Fruit fly (Drosophila melanogaster) whole organism, embryonic: Measurements from ENCODE around the gene NimC2.

ENCODE experiments used
- BEAF-32 ChIP-seq: fragments of 200-800 bp; sonication (Bioruptor generic); optimal IDR thresholded peaks from 3 replicates; lab custom pipeline; 2017; ENCODE audit warnings: missing biosample characterization, missing genetic modification characterization, mild to moderate bottlenecking, moderate library complexity, missing genetic modification reagents
- Bdp1 ChIP-seq: fragments of 200-800 bp; sonication (Bioruptor generic); optimal IDR thresholded peaks from 3 replicates; lab custom pipeline; 2016; ENCODE audit warnings: missing biosample characterization, missing genetic modification characterization
- CG1024 ChIP-seq: fragments of 200-800 bp; sonication (Bioruptor generic); IDR thresholded peaks from 2 replicates; pipeline ENCODE4 v1.3.6; 2022; ENCODE audit warnings: missing biosample characterization, missing genetic modification characterization
- CG10267 ChIP-seq: fragments of 200-800 bp; sonication (Bioruptor generic); optimal IDR thresholded peaks from 2 replicates; lab custom pipeline; 2018; ENCODE audit warnings: missing biosample characterization, mild to moderate bottlenecking, missing genetic modification characterization, moderate library complexity
- CG10431 ChIP-seq: fragments of 200-800 bp; sonication (Bioruptor generic); optimal IDR thresholded peaks from 3 replicates; lab custom pipeline; 2018; ENCODE audit warnings: missing biosample characterization, mild to moderate bottlenecking, missing genetic modification characterization
- CG12391 ChIP-seq: fragments of 200-800 bp; sonication (Bioruptor generic); optimal IDR thresholded peaks from 3 replicates; lab custom pipeline; 2018; ENCODE audit warnings: missing biosample characterization, mild to moderate bottlenecking, missing genetic modification characterization, moderate library complexity
- CG13624 ChIP-seq: fragments of 200-800 bp; sonication (Bioruptor generic); optimal IDR thresholded peaks from 2 replicates; lab custom pipeline; 2016; ENCODE audit warnings: missing biosample characterization, missing genetic modification characterization
- CG14014 ChIP-seq: fragments of 200-800 bp; sonication (Bioruptor generic); IDR thresholded peaks from 2 replicates; pipeline ENCODE4 v1.3.6; 2022; ENCODE audit warnings: missing biosample characterization, missing genetic modification characterization
- CG15011 ChIP-seq: fragments of 200-800 bp; sonication (Bioruptor generic); optimal IDR thresholded peaks from 3 replicates; lab custom pipeline; 2018; ENCODE audit warnings: missing biosample characterization, mild to moderate bottlenecking, missing genetic modification characterization
- CG17568 ChIP-seq: fragments of 200-800 bp; sonication (Bioruptor generic); optimal IDR thresholded peaks from 2 replicates; lab custom pipeline; 2018; ENCODE audit warnings: missing biosample characterization, mild to moderate bottlenecking, missing genetic modification characterization, moderate library complexity
- CG2199 ChIP-seq: fragments of 200-800 bp; sonication (Bioruptor generic); IDR thresholded peaks from 3 replicates; pipeline ENCODE4 v1.3.6; 2022; ENCODE audit warnings: missing biosample characterization, missing genetic modification characterization
- CG30403 ChIP-seq: fragments of 200-800 bp; sonication (Bioruptor generic); optimal IDR thresholded peaks from 3 replicates; lab custom pipeline; 2016; ENCODE audit warnings: missing biosample characterization, missing genetic modification characterization
- CG30431 ChIP-seq: fragments of 200-800 bp; sonication (Bioruptor generic); optimal IDR thresholded peaks from 2 replicates; lab custom pipeline; 2017; ENCODE audit warnings: missing biosample characterization, missing genetic modification characterization
- CG31365 ChIP-seq: fragments of 200-800 bp; sonication (Bioruptor generic); optimal IDR thresholded peaks from 2 replicates; lab custom pipeline; 2018; ENCODE audit warnings: missing biosample characterization, mild to moderate bottlenecking, missing genetic modification characterization
- CG32772 ChIP-seq: fragments of 200-800 bp; sonication (Bioruptor generic); IDR thresholded peaks from 2 replicates; pipeline ENCODE4 v1.3.6; 2022; ENCODE audit warnings: missing biosample characterization, missing genetic modification characterization
- CG33213 ChIP-seq: fragments of 200-800 bp; sonication (Bioruptor generic); optimal IDR thresholded peaks from 3 replicates; lab custom pipeline; 2016; ENCODE audit warnings: missing biosample characterization, missing genetic modification characterization
- CG34376 ChIP-seq: fragments of 200-800 bp; sonication (Bioruptor generic); optimal IDR thresholded peaks from 2 replicates; lab custom pipeline; 2018; ENCODE audit warnings: missing biosample characterization, mild to moderate bottlenecking, missing genetic modification characterization
- CG4730 ChIP-seq: fragments of 200-800 bp; sonication (Bioruptor generic); IDR thresholded peaks from 2 replicates; pipeline ENCODE4 v1.3.6; 2022; ENCODE audit warnings: missing biosample characterization, missing genetic modification characterization
- CG7786 ChIP-seq: fragments of 200-800 bp; sonication (Bioruptor generic); optimal IDR thresholded peaks from 2 replicates; lab custom pipeline; 2016; ENCODE audit warnings: missing biosample characterization, missing genetic modification characterization
- Dip3 ChIP-seq: fragments of 200-800 bp; sonication (Bioruptor generic); optimal IDR thresholded peaks from 3 replicates; lab custom pipeline; 2016; ENCODE audit warnings: missing biosample characterization, missing genetic modification characterization
- E2f2 ChIP-seq: fragments of 200-800 bp; sonication (Bioruptor generic); IDR thresholded peaks from 2 replicates; pipeline ENCODE4 v1.3.6; 2022; ENCODE audit warnings: missing biosample characterization, missing genetic modification characterization
- Hr39 ChIP-seq: fragments of >200 bp; optimal IDR thresholded peaks from 2 replicates; lab custom pipeline; 2017
- Hsf ChIP-seq: fragments of 200-800 bp; sonication (Bioruptor generic); optimal IDR thresholded peaks from 3 replicates; lab custom pipeline; 2016; ENCODE audit warnings: missing biosample characterization, missing genetic modification characterization
- Max ChIP-seq: fragments of 200-800 bp; sonication (Bioruptor generic); optimal IDR thresholded peaks from 2 replicates; lab custom pipeline; 2016; ENCODE audit warnings: missing biosample characterization, mild to moderate bottlenecking, missing genetic modification characterization
- PHDP ChIP-seq: fragments of 200-800 bp; sonication (Bioruptor generic); optimal IDR thresholded peaks from 3 replicates; lab custom pipeline; 2018; ENCODE audit warnings: missing biosample characterization, mild to moderate bottlenecking, missing genetic modification characterization, moderate library complexity
- Side ChIP-seq: fragments of 200-800 bp; sonication (Bioruptor generic); optimal IDR thresholded peaks from 2 replicates; lab custom pipeline; 2016; ENCODE audit warnings: missing biosample characterization, missing genetic modification characterization
- Six4 ChIP-seq: fragments of 200-800 bp; sonication (Bioruptor generic); optimal IDR thresholded peaks from 2 replicates; lab custom pipeline; 2016; ENCODE audit warnings: missing biosample characterization, missing genetic modification characterization
- Sry-β ChIP-seq: fragments of 200-800 bp; sonication (Bioruptor generic); optimal IDR thresholded peaks from 2 replicates; lab custom pipeline; 2018; ENCODE audit warnings: missing biosample characterization, mild to moderate bottlenecking, missing genetic modification characterization, moderate library complexity
- Xbp1 ChIP-seq: fragments of 200-800 bp; sonication (Bioruptor generic); optimal IDR thresholded peaks from 3 replicates; lab custom pipeline; 2016; ENCODE audit warnings: missing biosample characterization, mild to moderate bottlenecking, missing genetic modification characterization
- ash1 ChIP-seq: fragments of 200-800 bp; sonication (Bioruptor generic); optimal IDR thresholded peaks from 2 replicates; lab custom pipeline; 2018; ENCODE audit warnings: missing biosample characterization, mild to moderate bottlenecking, missing genetic modification characterization
- bab2 ChIP-seq: fragments of 200-800 bp; sonication (Bioruptor generic); optimal IDR thresholded peaks from 2 replicates; lab custom pipeline; 2016; ENCODE audit warnings: missing biosample characterization, missing genetic modification characterization
- chif ChIP-seq, 2 experiments: fragments of 200-800 bp; sonication (Bioruptor generic); optimal IDR thresholded peaks; 3 replicates each; lab custom pipeline; 2016; ENCODE audit warnings: missing biosample characterization in 2 of 2, missing genetic modification characterization in 2 of 2
- chinmo ChIP-seq: fragments of 200-800 bp; sonication (Bioruptor generic); IDR thresholded peaks from 4 replicates; pipeline ENCODE4 v1.3.6; 2022; ENCODE audit warnings: missing biosample characterization, missing genetic modification characterization; ENCODE audit not compliant: partially characterized antibody
- dm ChIP-seq: fragments of 200-800 bp; sonication (Bioruptor generic); optimal IDR thresholded peaks from 3 replicates; lab custom pipeline; 2016; ENCODE audit warnings: missing biosample characterization, missing genetic modification characterization
- dysf ChIP-seq: fragments of 200-800 bp; sonication (Bioruptor generic); IDR thresholded peaks from 3 replicates; pipeline ENCODE4 v1.3.6; 2022; ENCODE audit warnings: missing biosample characterization, missing genetic modification characterization
- eyg ChIP-seq: fragments of 200-800 bp; sonication (Bioruptor generic); optimal IDR thresholded peaks from 3 replicates; lab custom pipeline; 2016; ENCODE audit warnings: missing biosample characterization, missing genetic modification characterization
- gcm2 ChIP-seq: fragments of 200-800 bp; sonication (Bioruptor generic); optimal IDR thresholded peaks from 2 replicates; lab custom pipeline; 2016; ENCODE audit warnings: missing biosample characterization, missing genetic modification characterization
- h ChIP-seq: fragments of >200 bp; optimal IDR thresholded peaks from 2 replicates; lab custom pipeline; 2017
- inv ChIP-seq: fragments of 200-800 bp; sonication (Bioruptor generic); IDR thresholded peaks from 2 replicates; pipeline ENCODE4 v1.3.6; 2022; ENCODE audit warnings: missing biosample characterization, missing genetic modification characterization; ENCODE audit not compliant: partially characterized antibody
- jing ChIP-seq: fragments of 200-800 bp; sonication (Bioruptor generic); optimal IDR thresholded peaks from 2 replicates; lab custom pipeline; 2018; ENCODE audit warnings: missing biosample characterization, mild to moderate bottlenecking, missing genetic modification characterization
- mirr ChIP-seq: fragments of 200-800 bp; sonication (Bioruptor generic); optimal IDR thresholded peaks from 3 replicates; lab custom pipeline; 2018; ENCODE audit warnings: missing biosample characterization, mild to moderate bottlenecking, missing genetic modification characterization
- nerfin-1 ChIP-seq: fragments of 200-800 bp; sonication (Bioruptor generic); optimal IDR thresholded peaks from 3 replicates; lab custom pipeline; 2019; ENCODE audit warnings: missing biosample characterization, mild to moderate bottlenecking, missing genetic modification characterization, moderate library complexity
- p53 ChIP-seq: fragments of 200-800 bp; sonication (Bioruptor generic); optimal IDR thresholded peaks from 2 replicates; lab custom pipeline; 2016; ENCODE audit warnings: missing biosample characterization, missing genetic modification characterization
- peb ChIP-seq: fragments of 200-800 bp; sonication (Bioruptor generic); IDR thresholded peaks from 2 replicates; pipeline ENCODE4 v1.3.6; 2022; ENCODE audit warnings: missing biosample characterization, missing genetic modification characterization
- psq ChIP-seq: fragments of 200-800 bp; sonication (Bioruptor generic); optimal IDR thresholded peaks from 2 replicates; lab custom pipeline; 2017; ENCODE audit warnings: missing biosample characterization, missing genetic modification characterization
- row ChIP-seq: fragments of 200-800 bp; sonication (Bioruptor generic); IDR thresholded peaks from 3 replicates; pipeline ENCODE4 v1.3.6; 2022; ENCODE audit warnings: missing biosample characterization, missing genetic modification characterization
- scrt ChIP-seq: fragments of 200-800 bp; sonication (Bioruptor generic); optimal IDR thresholded peaks from 2 replicates; lab custom pipeline; 2018; ENCODE audit warnings: missing biosample characterization, mild to moderate bottlenecking, missing genetic modification characterization, moderate library complexity
- sd ChIP-seq: fragments of 200-800 bp; sonication (Bioruptor generic); optimal IDR thresholded peaks from 3 replicates; lab custom pipeline; 2018; ENCODE audit warnings: missing biosample characterization, mild to moderate bottlenecking, missing genetic modification characterization, moderate library complexity
- seq ChIP-seq: fragments of 200-800 bp; sonication (Bioruptor generic); IDR thresholded peaks from 2 replicates; pipeline ENCODE4 v1.3.6; 2022; ENCODE audit warnings: missing biosample characterization, missing genetic modification characterization
- trh ChIP-seq: fragments of 200-800 bp; sonication (Bioruptor generic); optimal IDR thresholded peaks from 2 replicates; lab custom pipeline; 2016; ENCODE audit warnings: missing biosample characterization, missing genetic modification characterization
- tup ChIP-seq: fragments of 200-800 bp; sonication (Bioruptor generic); optimal IDR thresholded peaks from 2 replicates; lab custom pipeline; 2016; ENCODE audit warnings: missing biosample characterization, mild to moderate bottlenecking, missing genetic modification characterization, moderate library complexity

The NimC2 gene

dm6 chr2L:14022130-14022735 lies 42.3 kb downstream of the NimC2 start (continued):
- TF ChIP-seq trh (GFP tag; lab: Kevin White, UChicago) = peak; percentile 79
- no peak for TF ChIP-seq Side (GFP tag; lab: Kevin White, UChicago)
- TF ChIP-seq seq = peak; percentile 89
- peak; percentile 72 for TF ChIP-seq Six4 (GFP tag; lab: Kevin White, UChicago)
- no peak for TF ChIP-seq BEAF-32 (GFP tag; lab: Kevin White, UChicago)
- peak; percentile 99 for TF ChIP-seq mirr (GFP tag; lab: Kevin White, UChicago)
- TF ChIP-seq Bdp1 (GFP tag; lab: Kevin White, UChicago) = peak; percentile 12
- TF ChIP-seq CG10267 (tag; lab: Kevin White, UChicago) = peak; percentile 88
- peak; percentile 91 for TF ChIP-seq scrt
- peak; percentile 97 for TF ChIP-seq CG12391 (tag; lab: Kevin White, UChicago)
- peak; percentile 84 for TF ChIP-seq CG15011 (GFP tag; lab: Kevin White, UChicago)
- TF ChIP-seq CG10431 (GFP tag; lab: Kevin White, UChicago) = peak; percentile 75
- peak; percentile 63 for TF ChIP-seq CG13624
- TF ChIP-seq CG2199 (GFP tag; lab: Robert Waterston, UW) = peak; percentile 9; the same call in 2 of the 3 replicates
- TF ChIP-seq jing (GFP tag; lab: Kevin White, UChicago) = peak; percentile 50
- TF ChIP-seq CG30431 (GFP tag; lab: Kevin White, UChicago) = peak; percentile 71
- TF ChIP-seq row (GFP tag; lab: Robert Waterston, UW) = peak; percentile 96
- peak; percentile 26 for TF ChIP-seq CG33213 (GFP tag; lab: Kevin White, UChicago)
- TF ChIP-seq sd (tag; lab: Kevin White, UChicago) = peak; percentile 99
- peak; percentile 98 for TF ChIP-seq PHDP
- peak; percentile 89 for TF ChIP-seq CG30403 (GFP tag; lab: Kevin White, UChicago)
- peak; percentile 78 for TF ChIP-seq Xbp1
- peak; percentile 2 for TF ChIP-seq Dip3 (GFP tag; lab: Kevin White, UChicago)
- peak; percentile 42; the same call in 1 of the 2 replicates for TF ChIP-seq CG1024 (GFP tag; lab: Robert Waterston, UW)
- peak; percentile 90 for TF ChIP-seq CG32772 (GFP tag; lab: Robert Waterston, UW)
- peak; percentile 51 to 53 for TF ChIP-seq chif (GFP tag; optimal IDR thresholded peaks at IDR 0.05; lab: Kevin White, UChicago)
- peak; percentile 82 for TF ChIP-seq chinmo (GFP tag; lab: Robert Waterston, UW)
- no peak for TF ChIP-seq ash1 (GFP tag; lab: Kevin White, UChicago)
- TF ChIP-seq dm (GFP tag; lab: Kevin White, UChicago) = peak; percentile 41
- peak; percentile 51 for TF ChIP-seq Hsf (GFP tag; lab: Kevin White, UChicago)
- no peak for TF ChIP-seq inv (GFP tag; lab: Robert Waterston, UW)
- peak; percentile 94 for TF ChIP-seq nerfin-1
- peak; percentile 87 for TF ChIP-seq peb
- peak; percentile 61 for TF ChIP-seq Max (GFP tag; lab: Kevin White, UChicago)
- TF ChIP-seq CG4730 = peak; percentile 88
- TF ChIP-seq CG7786 (GFP tag; lab: Kevin White, UChicago) = peak; percentile 7
- no peak for TF ChIP-seq Hr39 (lab: Kevin White, UChicago)
- peak; percentile 71 for TF ChIP-seq CG17568 (GFP tag; lab: Kevin White, UChicago)
- TF ChIP-seq CG31365 (tag; lab: Kevin White, UChicago) = no peak
- TF ChIP-seq CG34376 = peak; percentile 3
- peak; percentile 59 for TF ChIP-seq bab2 (GFP tag; lab: Kevin White, UChicago)
- no peak for TF ChIP-seq gcm2 (GFP tag; lab: Kevin White, UChicago)
- TF ChIP-seq p53 = peak; percentile 23
- TF ChIP-seq eyg (GFP tag; lab: Kevin White, UChicago) = peak; percentile 21
- TF ChIP-seq CG14014 = peak; percentile 88
- TF ChIP-seq Sry-β (GFP tag; lab: Kevin White, UChicago) = peak; percentile 19
- no peak for TF ChIP-seq h
- peak; percentile 86 for TF ChIP-seq psq (GFP tag; lab: Kevin White, UChicago)
- TF ChIP-seq dysf (GFP tag; lab: Robert Waterston, UW) = peak; percentile 97
- no peak for TF ChIP-seq tup
- TF ChIP-seq E2f2 (GFP tag; lab: Robert Waterston, UW) = peak; percentile 69
